Fruit fly (Drosophila melanogaster) whole organism, embryonic: Measurements from ENCODE around the gene Rh5.
A peak's percentile ranks its signal among the peaks of the same experiment; 100 is the strongest.

Source experiments
- CG10209 ChIP-seq: fragments of 200-800 bp; sonication (Bioruptor generic); optimal IDR thresholded peaks from 3 replicates; lab custom pipeline; 2017; ENCODE audit warnings: missing biosample characterization, mild to moderate bottlenecking, missing genetic modification characterization, missing genetic modification reagents
- CG10274 ChIP-seq: fragments of 200-800 bp; sonication (Bioruptor generic); optimal IDR thresholded peaks from 3 replicates; lab custom pipeline; 2017; ENCODE audit warnings: missing biosample characterization, mild to moderate bottlenecking, missing genetic modification characterization
- CG12104 ChIP-seq: fragments of 200-800 bp; sonication (Bioruptor generic); optimal IDR thresholded peaks from 3 replicates; lab custom pipeline; 2016; ENCODE audit warnings: missing biosample characterization, missing genetic modification characterization
- CG12391 ChIP-seq: fragments of 200-800 bp; sonication (Bioruptor generic); optimal IDR thresholded peaks from 3 replicates; lab custom pipeline; 2018; ENCODE audit warnings: missing biosample characterization, mild to moderate bottlenecking, missing genetic modification characterization, moderate library complexity
- CG12942 ChIP-seq: fragments of 200-800 bp; sonication (Bioruptor generic); optimal IDR thresholded peaks from 3 replicates; lab custom pipeline; 2016; ENCODE audit warnings: missing biosample characterization, missing genetic modification characterization
- CG13123 ChIP-seq: fragments of 200-800 bp; sonication (Bioruptor generic); optimal IDR thresholded peaks from 2 replicates; lab custom pipeline; 2016; ENCODE audit warnings: missing biosample characterization, missing genetic modification characterization
- CG13296 ChIP-seq: fragments of 200-800 bp; sonication (Bioruptor generic); optimal IDR thresholded peaks from 3 replicates; lab custom pipeline; 2018; ENCODE audit warnings: missing biosample characterization, mild to moderate bottlenecking, missing genetic modification characterization
- CG14667 ChIP-seq: fragments of 200-800 bp; sonication (Bioruptor generic); IDR thresholded peaks from 2 replicates; pipeline ENCODE4 v1.3.6; 2022; ENCODE audit warnings: missing biosample characterization, missing genetic modification characterization
- CG18476 ChIP-seq: fragments of 200-800 bp; sonication (Bioruptor generic); optimal IDR thresholded peaks from 2 replicates; lab custom pipeline; 2016; ENCODE audit warnings: missing biosample characterization, mild to moderate bottlenecking, missing genetic modification characterization
- CG2116 ChIP-seq: fragments of 200-800 bp; sonication (Bioruptor generic); optimal IDR thresholded peaks from 3 replicates; lab custom pipeline; 2018; ENCODE audit warnings: missing biosample characterization, mild to moderate bottlenecking, missing genetic modification characterization
- CG2875 ChIP-seq: fragments of 200-800 bp; sonication (Bioruptor generic); optimal IDR thresholded peaks from 2 replicates; lab custom pipeline; 2017; ENCODE audit warnings: missing biosample characterization, mild to moderate bottlenecking, missing genetic modification characterization, missing genetic modification reagents
- CG31224 ChIP-seq: fragments of 200-800 bp; sonication (Bioruptor generic); IDR thresholded peaks from 2 replicates; pipeline ENCODE4 v1.3.6; 2022; ENCODE audit warnings: missing biosample characterization, missing genetic modification characterization
- CG3163 ChIP-seq: fragments of 200-800 bp; sonication (Bioruptor generic); optimal IDR thresholded peaks from 3 replicates; lab custom pipeline; 2016; ENCODE audit warnings: missing biosample characterization, missing genetic modification characterization
- CG3838 ChIP-seq: fragments of 200-800 bp; sonication (Bioruptor generic); optimal IDR thresholded peaks from 3 replicates; lab custom pipeline; 2016; ENCODE audit warnings: missing biosample characterization, missing genetic modification characterization
- CG4617 ChIP-seq: fragments of 200-800 bp; sonication (Bioruptor generic); optimal IDR thresholded peaks from 3 replicates; lab custom pipeline; 2016; ENCODE audit warnings: missing biosample characterization, missing genetic modification characterization, borderline replicate concordance
- CG6654 ChIP-seq: fragments of 200-800 bp; sonication (Bioruptor generic); optimal IDR thresholded peaks from 2 replicates; lab custom pipeline; 2017; ENCODE audit warnings: missing biosample characterization, mild to moderate bottlenecking, missing genetic modification characterization
- CG9437 ChIP-seq: fragments of 200-800 bp; sonication (Bioruptor generic); optimal IDR thresholded peaks from 2 replicates; lab custom pipeline; 2018; ENCODE audit warnings: missing biosample characterization, mild to moderate bottlenecking, missing genetic modification characterization
- CG9876 ChIP-seq: fragments of 200-800 bp; sonication (Bioruptor generic); optimal IDR thresholded peaks from 2 replicates; lab custom pipeline; 2016; ENCODE audit warnings: missing biosample characterization, missing genetic modification characterization
- E2f1 ChIP-seq: fragments of 200-800 bp; sonication (Bioruptor generic); IDR thresholded peaks from 2 replicates; pipeline ENCODE4 v1.3.6; 2022; ENCODE audit warnings: missing biosample characterization, missing genetic modification characterization
- Ets65A ChIP-seq: fragments of 200-800 bp; sonication (Bioruptor generic); peaks from one replicate; lab custom pipeline; 2016; ENCODE audit warnings: missing biosample characterization, missing genetic modification characterization
- HmgD ChIP-seq: fragments of 200-800 bp; sonication (Bioruptor generic); optimal IDR thresholded peaks from 3 replicates; lab custom pipeline; 2016; ENCODE audit warnings: missing biosample characterization, missing genetic modification characterization
- Lim3 ChIP-seq: fragments of 200-800 bp; sonication (Bioruptor generic); IDR thresholded peaks from 2 replicates; pipeline ENCODE4 v1.3.6; 2022; ENCODE audit warnings: missing biosample characterization, missing genetic modification characterization
- Med ChIP-seq: fragments of 200-800 bp; sonication (Bioruptor generic); peaks from one replicate; lab custom pipeline; 2016; ENCODE audit warnings: missing biosample characterization, missing genetic modification characterization, mild to moderate bottlenecking, inconsistent platforms, moderate library complexity
- Optix ChIP-seq: fragments of 200-800 bp; sonication (Bioruptor generic); IDR thresholded peaks from 3 replicates; pipeline ENCODE4 v1.3.6; 2022; ENCODE audit warnings: missing biosample characterization, missing genetic modification characterization
- Ssrp ChIP-seq: fragments of 200-800 bp; sonication (Bioruptor generic); optimal IDR thresholded peaks from 2 replicates; lab custom pipeline; 2018; ENCODE audit warnings: missing biosample characterization, mild to moderate bottlenecking, missing genetic modification characterization, moderate library complexity
- Taf1 ChIP-seq: fragments of 200-800 bp; sonication (Bioruptor generic); IDR thresholded peaks from 2 replicates; pipeline ENCODE4 v1.3.6; 2022; ENCODE audit warnings: missing biosample characterization, missing genetic modification characterization
- Vsx1 ChIP-seq: fragments of 200-800 bp; sonication (Bioruptor generic); optimal IDR thresholded peaks from 2 replicates; lab custom pipeline; 2017; ENCODE audit warnings: missing biosample characterization, mild to moderate bottlenecking, missing genetic modification characterization, missing genetic modification reagents
- YL-1 ChIP-seq: fragments of 200-800 bp; sonication (Bioruptor generic); optimal IDR thresholded peaks from 3 replicates; lab custom pipeline; 2017; ENCODE audit warnings: missing biosample characterization, mild to moderate bottlenecking, missing genetic modification characterization
- ato ChIP-seq: fragments of 200-800 bp; sonication (Bioruptor generic); IDR thresholded peaks from 2 replicates; pipeline ENCODE4 v1.3.6; 2022; ENCODE audit warnings: missing biosample characterization, missing genetic modification characterization; ENCODE audit not compliant: partially characterized antibody
- cg ChIP-seq: fragments of 200-800 bp; sonication (Bioruptor generic); optimal IDR thresholded peaks from 3 replicates; lab custom pipeline; 2019; ENCODE audit warnings: missing biosample characterization, mild to moderate bottlenecking, missing genetic modification characterization, moderate library complexity
- chif ChIP-seq, 2 experiments: fragments of 200-800 bp; sonication (Bioruptor generic); optimal IDR thresholded peaks; 3 replicates each; lab custom pipeline; 2016; ENCODE audit warnings: missing biosample characterization in 2 of 2, missing genetic modification characterization in 2 of 2
- danr ChIP-seq: fragments of 200-800 bp; sonication (Bioruptor generic); IDR thresholded peaks from 2 replicates; pipeline ENCODE4 v1.3.6; 2022; ENCODE audit warnings: missing biosample characterization, missing genetic modification characterization
- fd3F ChIP-seq: fragments of 200-800 bp; sonication (Bioruptor generic); optimal IDR thresholded peaks from 2 replicates; lab custom pipeline; 2018; ENCODE audit warnings: missing biosample characterization, mild to moderate bottlenecking, missing genetic modification characterization, moderate library complexity
- grau ChIP-seq: fragments of 200-800 bp; optimal IDR thresholded peaks from 3 replicates; lab custom pipeline; 2019; ENCODE audit warnings: missing biosample characterization, mild to moderate bottlenecking, missing genetic modification characterization, moderate library complexity
- klu ChIP-seq: fragments of 200-800 bp; sonication (Bioruptor generic); IDR thresholded peaks from 2 replicates; pipeline ENCODE4 v1.3.6; 2022; ENCODE audit warnings: missing biosample characterization, missing genetic modification characterization
- lmd ChIP-seq: fragments of 200-800 bp; sonication (Bioruptor generic); IDR thresholded peaks from 2 replicates; pipeline ENCODE4 v1.3.6; 2022; ENCODE audit warnings: missing biosample characterization, missing genetic modification characterization
- mam ChIP-seq: fragments of 200-800 bp; sonication (Bioruptor generic); optimal IDR thresholded peaks from 3 replicates; lab custom pipeline; 2016; ENCODE audit warnings: missing biosample characterization, missing genetic modification characterization
- nau ChIP-seq: fragments of 200-800 bp; sonication (Bioruptor generic); optimal IDR thresholded peaks from 3 replicates; lab custom pipeline; 2017; ENCODE audit warnings: missing biosample characterization, mild to moderate bottlenecking, missing genetic modification characterization, missing genetic modification reagents
- nerfin-1 ChIP-seq: fragments of 200-800 bp; sonication (Bioruptor generic); optimal IDR thresholded peaks from 3 replicates; lab custom pipeline; 2019; ENCODE audit warnings: missing biosample characterization, mild to moderate bottlenecking, missing genetic modification characterization, moderate library complexity
- slou ChIP-seq: fragments of 200-800 bp; sonication (Bioruptor generic); optimal IDR thresholded peaks from 3 replicates; lab custom pipeline; 2016; ENCODE audit warnings: missing biosample characterization, missing genetic modification characterization
- so ChIP-seq: fragments of 200-800 bp; sonication (Bioruptor generic); IDR thresholded peaks from 3 replicates; pipeline ENCODE4 v1.3.6; 2022; ENCODE audit warnings: missing biosample characterization, missing genetic modification characterization
- tx ChIP-seq: fragments of 200-800 bp; sonication (Bioruptor generic); optimal IDR thresholded peaks from 2 replicates; lab custom pipeline; 2016; ENCODE audit warnings: missing biosample characterization, missing genetic modification characterization
- unpg ChIP-seq: fragments of 200-800 bp; sonication (Bioruptor generic); optimal IDR thresholded peaks from 3 replicates; lab custom pipeline; 2018; ENCODE audit warnings: missing biosample characterization, mild to moderate bottlenecking, missing genetic modification characterization, moderate library complexity
- wor ChIP-seq: fragments of 200-800 bp; sonication (Bioruptor generic); IDR thresholded peaks from 2 replicates; pipeline ENCODE4 v1.3.6; 2022; ENCODE audit warnings: missing biosample characterization, missing genetic modification characterization
- zen ChIP-seq: fragments of 200-800 bp; sonication (Bioruptor generic); optimal IDR thresholded peaks from 3 replicates; lab custom pipeline; 2018; ENCODE audit warnings: missing biosample characterization, mild to moderate bottlenecking, missing genetic modification characterization, moderate library complexity

Rh5 gene

dm6 chr2L:12010877-12011666 is 3.1 kb downstream of the Rh5 start (continued):
- TF ChIP-seq klu (GFP tag; lab: Robert Waterston, UW) (no peak), zen (tag; lab: Kevin White, UChicago) (peak; percentile 92), CG10209 (peak; percentile 91), unpg (peak; percentile 93), Ets65A (GFP tag; lab: Kevin White, UChicago) (peak; percentile 93), CG6654 (GFP tag; lab: Kevin White, UChicago) (peak; percentile 70), grau (tag; lab: Kevin White, UChicago) (peak; percentile 95), cg (GFP tag; lab: Kevin White, UChicago) (no peak), CG13296 (GFP tag; lab: Kevin White, UChicago) (peak; percentile 94), fd3F (GFP tag; lab: Kevin White, UChicago) (peak; percentile 92), CG12104 (GFP tag; lab: Kevin White, UChicago) (peak; percentile 68), CG10274 (GFP tag; lab: Kevin White, UChicago) (peak; percentile 76), so (GFP tag; lab: Robert Waterston, UW) (no peak), nau (GFP tag; lab: Kevin White, UChicago) (peak; percentile 81), chif (GFP tag; optimal IDR thresholded peaks at IDR 0.05; lab: Kevin White, UChicago) (peak; percentile 76 to 78)

dm6 chr2L:12011682-12012655 is 4.0 kb downstream of the Rh5 start:
- TF ChIP-seq Vsx1 (peak; percentile 51), danr (no peak), CG4617 (GFP tag; lab: Kevin White, UChicago) (no peak), wor (no peak), lmd (GFP tag; lab: Robert Waterston, UW) (no peak), tx (GFP tag; lab: Kevin White, UChicago) (peak; percentile 71), HmgD (GFP tag; lab: Kevin White, UChicago) (peak; percentile 54), nerfin-1 (tag; lab: Kevin White, UChicago) (peak; percentile 100), CG12942 (peak; percentile 26), CG18476 (GFP tag; lab: Kevin White, UChicago) (no peak), Med (GFP tag; lab: Kevin White, UChicago) (peak; percentile 98), Optix (GFP tag; lab: Robert Waterston, UW) (no peak), chif (GFP tag; optimal IDR thresholded peaks at IDR 0.05; lab: Kevin White, UChicago) (peak; percentile 49 to 61), slou (peak; percentile 13), CG12391 (tag; lab: Kevin White, UChicago) (peak; percentile 67), Taf1 (GFP tag; lab: Robert Waterston, UW) (no peak), Lim3 (GFP tag; lab: Robert Waterston, UW) (no peak), CG9876 (GFP tag; lab: Kevin White, UChicago) (no peak), CG9437 (GFP tag; lab: Kevin White, UChicago) (no peak), E2f1 (GFP tag; lab: Robert Waterston, UW) (no peak), CG2116 (GFP tag; lab: Kevin White, UChicago) (peak; percentile 21), CG3163 (peak; percentile 73), YL-1 (GFP tag; lab: Kevin White, UChicago) (peak; percentile 44), CG31224 (GFP tag; lab: Robert Waterston, UW) (no peak), mam (peak; percentile 75), CG13123 (GFP tag; lab: Kevin White, UChicago) (no peak), CG14667 (no peak), CG3838 (peak; percentile 46), Ssrp (tag; lab: Kevin White, UChicago) (no peak), fd3F (GFP tag; lab: Kevin White, UChicago) (peak; percentile 32), ato (no peak), CG2875 (GFP tag; lab: Kevin White, UChicago) (peak; percentile 28), CG13296 (GFP tag; lab: Kevin White, UChicago) (peak; percentile 44)
